Fruit fly (Drosophila melanogaster) whole organism, wandering third instar larva: ENCODE data around the gene Arpc1.

ENCODE experiments used
- CrebA ChIP-seq: fragments of 200-800 bp; sonication (Bioruptor generic); optimal IDR thresholded peaks from 2 replicates; lab custom pipeline; 2016; ENCODE audit warnings: missing biosample characterization, mild to moderate bottlenecking, missing genetic modification characterization, borderline replicate concordance
- Hr78 ChIP-seq: fragments of >200 bp; optimal IDR thresholded peaks from 2 replicates; lab custom pipeline; 2017; ENCODE audit warnings: missing biosample characterization, missing genetic modification characterization
- Myc ChIP-seq: fragments of >200 bp; optimal IDR thresholded peaks from 2 replicates; lab custom pipeline; 2017
- Vsx2 ChIP-seq: fragments of 200-300, 225-300 bp; sonication (Bioruptor generic); optimal IDR thresholded peaks from 2 replicates; lab custom pipeline; 2018; ENCODE audit warnings: missing biosample characterization, missing genetic modification characterization; ENCODE audit not compliant: partially characterized antibody
- sv ChIP-seq: fragments of 200-800 bp; sonication (Bioruptor generic); optimal IDR thresholded peaks from 3 replicates; lab custom pipeline; 2016; ENCODE audit warnings: missing biosample characterization, missing genetic modification characterization
- usp ChIP-seq: fragments of >200 bp; optimal IDR thresholded peaks from 2 replicates; lab custom pipeline; 2017; ENCODE audit warnings: missing biosample characterization, missing genetic modification characterization

DNA sequence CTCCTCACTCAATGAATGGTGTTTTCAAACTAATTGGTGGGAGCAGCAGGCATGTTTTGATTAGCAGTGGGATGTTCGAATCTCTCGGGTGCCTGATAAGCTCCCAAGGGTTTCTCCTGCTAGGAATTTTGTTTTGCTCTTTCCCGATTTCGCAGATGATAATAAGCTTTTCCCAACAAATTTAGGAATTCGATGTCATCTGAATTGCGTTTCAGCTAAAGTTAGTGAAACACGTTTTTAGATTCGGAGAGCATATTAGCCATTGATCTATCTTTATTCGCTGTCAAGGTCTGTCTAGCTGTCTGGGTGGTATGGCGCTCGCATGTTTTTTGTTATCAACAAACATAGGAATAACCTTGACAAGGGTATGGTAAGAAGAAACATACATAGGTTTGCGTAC lies 12.0 kb upstream of the Arpc1 start, which contains the start of gene CG33307:
- TF ChIP-seq Hr78 (GFP tag; lab: Kevin White, UChicago) (no peak), sv (GFP tag; lab: Kevin White, UChicago) (no peak), usp (GFP tag; lab: Kevin White, UChicago) (no peak), Myc (lab: Kevin White, UChicago) (no peak), Vsx2 (GFP tag; lab: Kevin White, UChicago) (no peak), CrebA (GFP tag; lab: Kevin White, UChicago) (no peak)
